Fruit fly (Drosophila melanogaster): ENCODE measurements around the gene CG5611.

The CG5611 gene

DNA sequence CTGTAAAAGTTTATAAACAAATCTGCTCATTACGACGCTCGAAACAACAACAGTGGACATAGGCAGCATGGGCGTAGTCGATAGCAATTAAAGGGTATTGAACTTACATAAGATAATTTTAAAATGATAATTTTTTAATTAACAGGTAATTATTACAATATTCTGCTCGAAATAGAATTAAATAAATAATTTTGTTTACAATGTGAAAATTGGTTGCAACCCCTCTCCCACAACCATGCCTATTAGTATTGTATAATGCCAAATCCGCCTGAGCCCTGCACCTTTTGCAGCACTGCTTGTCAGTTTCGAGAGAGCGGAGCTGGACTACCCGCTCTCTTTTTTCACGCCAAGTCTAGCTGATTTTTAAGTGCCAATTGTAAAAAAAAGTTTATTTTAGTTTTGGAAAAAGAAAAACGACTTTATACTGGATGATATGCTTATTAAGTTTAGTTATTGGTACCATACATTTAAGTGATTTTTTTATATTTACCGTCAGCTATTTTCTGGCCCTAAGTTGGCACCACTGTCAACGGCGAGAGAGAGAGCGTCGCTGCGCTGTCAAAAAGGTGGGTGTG, at the start of gene CG5611, which contains the start of gene Mtl:
CG5611 (minus strand) TSS at position 51 of the 575 bp plus-strand sequence.
Mtl (plus strand) TSS at position 403 of the 575 bp plus-strand sequence.
- TF ChIP-seq CTCF (optimal IDR thresholded peaks at IDR 0.05) = no peak
- no peak for TF ChIP-seq CG8478 (optimal IDR thresholded peaks at IDR 0.05)

DNA sequence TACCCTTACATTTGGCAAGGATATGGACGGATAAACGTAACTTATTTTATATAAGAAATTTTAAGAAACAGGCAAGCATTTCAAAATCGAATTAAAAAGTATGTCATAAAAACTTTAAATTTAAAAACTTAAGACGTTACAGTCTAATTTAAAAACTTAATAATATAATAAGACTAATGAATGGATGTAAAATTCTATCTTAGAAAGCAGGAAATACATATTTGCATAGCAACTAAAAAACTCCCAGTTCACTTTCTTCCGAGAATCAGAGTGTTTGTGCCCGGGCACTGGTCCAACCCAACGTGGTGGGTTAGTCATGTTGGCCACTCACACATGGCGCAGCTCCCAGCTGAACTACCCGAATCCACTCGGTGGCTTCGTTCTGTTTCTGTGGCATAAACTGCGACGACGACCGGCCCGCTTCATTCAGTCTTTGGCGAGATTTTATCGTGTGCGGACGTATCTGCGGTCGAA, 49.7 kb upstream of the CG5611 start, which contains the start of gene CG12880:
CG12880 (plus strand) TSS at position 424 of the 474 bp plus-strand sequence.
- no peak for TF ChIP-seq CTCF (optimal IDR thresholded peaks at IDR 0.05)
- TF ChIP-seq CG8478 (optimal IDR thresholded peaks at IDR 0.05) = no peak

DNA sequence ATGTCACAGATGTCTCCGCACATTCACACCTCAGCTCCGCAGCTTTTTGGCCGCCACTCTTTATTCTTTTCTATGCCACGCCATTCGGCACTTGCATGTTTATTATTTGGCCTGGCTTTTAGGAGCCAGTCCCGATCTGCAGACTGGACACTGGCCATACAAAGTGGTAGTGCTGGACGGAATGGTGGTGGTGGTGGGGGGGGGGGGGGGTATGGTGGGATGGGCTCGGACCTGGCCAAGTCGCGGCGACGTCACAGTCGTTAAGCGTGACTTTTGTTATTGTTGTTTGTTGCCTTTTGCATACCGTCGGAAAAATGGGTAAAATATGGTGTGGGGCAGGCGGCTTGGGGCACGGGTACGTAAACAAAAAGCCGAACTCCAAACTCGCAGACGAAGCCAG, 49.2 kb upstream of the CG5611 start:
- no peak for TF ChIP-seq CG8478 (optimal IDR thresholded peaks at IDR 0.05)
- TF ChIP-seq CTCF (optimal IDR thresholded peaks at IDR 0.05) = no peak

DNA sequence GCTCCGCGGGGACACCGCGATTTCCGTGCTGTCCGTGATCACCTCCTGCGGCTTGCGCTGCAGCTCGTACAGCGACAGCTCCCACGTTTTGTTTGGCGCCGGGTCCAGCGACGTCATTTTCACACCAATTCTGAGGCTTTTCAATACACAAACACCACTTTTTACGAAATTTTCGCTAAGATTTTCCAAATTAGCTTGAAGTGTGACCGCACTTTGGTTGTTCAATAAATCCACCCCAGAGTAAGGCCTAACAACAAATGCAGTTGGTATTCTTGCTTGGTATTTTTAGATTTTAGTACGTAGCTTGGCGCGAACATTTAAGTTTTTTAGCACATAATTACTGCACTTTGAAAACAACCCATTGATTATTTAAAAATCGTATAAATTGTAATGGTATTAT, 45.9 kb upstream of the CG5611 start, which contains the start of gene Sce:
Sce (minus strand) TSS at position 231 of the 400 bp plus-strand sequence.
- no peak for TF ChIP-seq CG8478 (optimal IDR thresholded peaks at IDR 0.05)
- TF ChIP-seq CTCF (optimal IDR thresholded peaks at IDR 0.05) = no peak

DNA sequence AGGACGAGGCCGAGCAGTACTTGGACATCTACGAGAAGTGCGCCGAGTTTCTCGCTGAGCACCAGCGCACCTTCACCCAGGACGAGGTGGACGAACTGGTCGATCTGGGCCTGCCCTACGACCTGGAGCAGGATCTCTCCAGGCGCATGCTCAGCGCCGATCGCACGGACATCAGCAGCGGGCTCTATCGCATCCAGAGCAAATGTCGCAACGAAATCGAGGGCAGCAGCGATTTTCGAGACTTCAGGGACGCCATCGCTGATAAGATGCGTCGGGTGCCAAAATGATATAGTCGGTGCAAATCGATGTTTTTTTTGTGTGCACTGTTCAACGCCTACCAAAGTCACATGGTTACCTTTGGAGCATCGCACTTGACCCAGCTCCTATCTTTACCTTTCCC, 43.8 kb upstream of the CG5611 start:
- TF ChIP-seq CTCF (optimal IDR thresholded peaks at IDR 0.05) = no peak
- TF ChIP-seq CG8478 (optimal IDR thresholded peaks at IDR 0.05) = no peak

DNA sequence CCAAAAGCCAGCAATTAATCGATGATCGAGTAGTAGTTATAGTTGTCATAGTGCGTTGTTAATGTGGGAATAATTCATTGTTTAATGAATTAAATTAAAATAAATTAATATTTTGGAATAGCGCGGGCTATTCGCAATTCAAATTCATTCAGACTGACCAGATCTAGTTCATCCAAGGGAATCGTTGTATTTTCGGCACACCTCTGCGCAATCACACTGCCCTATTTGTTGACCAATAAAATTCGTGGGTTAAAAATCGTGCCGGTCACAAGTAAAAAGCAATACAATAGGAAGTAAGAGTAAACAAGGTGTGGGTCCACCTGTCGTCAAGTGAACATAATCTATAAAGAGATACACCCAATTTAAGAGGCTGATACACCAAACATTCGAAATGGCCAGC, 43.2 kb upstream of the CG5611 start, which contains the start of gene CG12883:
CG12883 (plus strand) TSS at position 273 of the 400 bp plus-strand sequence.
- TF ChIP-seq CTCF (optimal IDR thresholded peaks at IDR 0.05) (no peak), CG8478 (optimal IDR thresholded peaks at IDR 0.05) (no peak)

DNA sequence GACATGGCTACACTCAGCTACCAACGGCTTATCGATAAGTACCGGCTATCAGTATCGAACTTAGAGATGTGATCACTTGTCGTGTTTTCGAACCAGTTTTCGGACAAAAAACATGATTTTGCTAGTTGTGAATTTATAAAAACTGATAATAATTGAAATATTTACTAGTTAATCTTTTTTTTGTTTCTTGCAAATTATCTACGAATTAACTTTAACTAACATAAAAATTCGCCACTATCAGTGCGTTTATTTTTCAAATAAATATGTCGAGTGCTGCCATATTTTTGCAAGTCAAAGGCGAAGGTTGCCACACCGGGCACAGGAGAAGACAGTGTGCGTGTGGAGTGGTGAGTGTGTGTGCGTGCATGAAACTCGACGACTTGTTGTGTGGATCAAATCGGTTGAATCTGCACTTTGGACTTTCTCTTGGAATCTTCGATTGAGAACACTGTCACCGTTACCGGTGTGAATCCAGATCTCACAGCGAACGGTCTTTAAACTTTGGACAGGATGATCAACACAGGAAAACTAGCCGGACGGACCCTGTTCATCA, 41.4 kb upstream of the CG5611 start, which contains the start of gene Hsdl2:
Hsdl2 (plus strand) TSS at position 349 of the 553 bp plus-strand sequence.
- TF ChIP-seq CG8478 (optimal IDR thresholded peaks at IDR 0.05) (no peak), CTCF (optimal IDR thresholded peaks at IDR 0.05) (peak in 1 of 2 experiments; percentile 18)

DNA sequence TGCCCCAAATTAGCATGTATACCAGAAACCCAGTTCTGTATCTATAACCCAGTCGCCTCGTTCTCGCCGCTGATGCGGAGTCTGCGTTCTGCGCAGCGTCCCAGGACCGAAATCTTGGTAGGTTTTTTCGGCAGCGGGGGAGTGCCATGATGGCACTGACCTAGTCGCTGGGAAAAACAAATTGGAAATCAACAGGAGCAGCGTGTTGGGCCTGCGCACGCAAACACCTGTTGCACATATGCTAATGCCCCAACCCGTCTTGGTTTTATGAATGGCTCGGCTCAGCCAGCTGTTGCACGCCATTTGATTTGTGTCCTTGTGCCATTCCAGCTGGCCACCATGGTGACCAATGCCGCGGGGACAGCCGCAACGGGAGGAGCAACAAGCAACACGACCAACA, 27.0 kb upstream of the CG5611 start:
- TF ChIP-seq CG8478 (optimal IDR thresholded peaks at IDR 0.05) = no peak
- TF ChIP-seq CTCF (optimal IDR thresholded peaks at IDR 0.05) = no peak

DNA sequence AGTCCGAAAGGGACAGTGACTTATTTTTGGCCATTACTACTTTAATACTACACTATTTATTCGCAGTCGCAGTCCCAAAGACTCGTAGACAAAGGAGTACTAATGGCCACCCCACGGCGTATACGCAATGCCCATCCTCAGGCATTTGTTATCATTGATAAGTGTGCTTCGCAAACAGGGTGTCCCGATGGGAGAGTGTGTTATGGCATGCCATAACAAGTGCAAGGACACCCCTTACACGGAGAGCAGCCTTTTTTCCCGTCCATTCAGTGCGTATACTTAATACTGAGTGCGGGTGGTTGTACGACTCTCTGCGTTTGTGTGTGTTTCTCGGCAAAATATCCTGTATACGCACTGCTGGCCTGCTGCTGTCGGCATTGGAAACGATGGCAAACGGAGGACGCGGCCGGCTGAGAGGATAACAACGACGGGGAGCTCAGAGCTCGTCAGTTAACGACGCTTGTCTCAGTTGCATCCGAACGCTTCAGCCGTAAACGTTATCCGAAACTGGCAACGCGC, 26.2 kb upstream of the CG5611 start, which contains the start of gene unc80:
unc80 (plus strand) TSS at position 469 of the 519 bp plus-strand sequence.
- TF ChIP-seq CTCF (optimal IDR thresholded peaks at IDR 0.05) (no peak), CG8478 (optimal IDR thresholded peaks at IDR 0.05) (no peak)

DNA sequence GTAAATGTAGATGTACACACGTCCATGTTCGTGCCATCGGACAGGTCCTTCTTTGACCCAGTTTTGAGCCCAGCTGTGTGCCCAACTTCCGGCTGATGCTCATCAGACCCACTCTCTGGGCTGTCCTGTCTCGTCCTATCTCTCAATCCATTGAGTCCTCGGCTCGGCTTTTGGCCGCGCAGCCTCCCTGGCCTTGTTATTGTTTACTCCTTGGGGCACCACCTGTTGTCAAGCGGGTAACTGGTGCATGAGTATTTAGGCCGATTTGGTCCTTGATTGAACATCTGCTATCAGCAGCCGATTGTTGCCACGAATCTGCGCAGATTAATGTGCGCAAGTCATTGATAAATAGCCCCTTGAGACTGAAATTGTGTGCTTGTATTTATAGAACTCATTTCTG, 25.5 kb upstream of the CG5611 start:
- TF ChIP-seq CTCF (optimal IDR thresholded peaks at IDR 0.05) = no peak
- TF ChIP-seq CG8478 (optimal IDR thresholded peaks at IDR 0.05) = no peak

DNA sequence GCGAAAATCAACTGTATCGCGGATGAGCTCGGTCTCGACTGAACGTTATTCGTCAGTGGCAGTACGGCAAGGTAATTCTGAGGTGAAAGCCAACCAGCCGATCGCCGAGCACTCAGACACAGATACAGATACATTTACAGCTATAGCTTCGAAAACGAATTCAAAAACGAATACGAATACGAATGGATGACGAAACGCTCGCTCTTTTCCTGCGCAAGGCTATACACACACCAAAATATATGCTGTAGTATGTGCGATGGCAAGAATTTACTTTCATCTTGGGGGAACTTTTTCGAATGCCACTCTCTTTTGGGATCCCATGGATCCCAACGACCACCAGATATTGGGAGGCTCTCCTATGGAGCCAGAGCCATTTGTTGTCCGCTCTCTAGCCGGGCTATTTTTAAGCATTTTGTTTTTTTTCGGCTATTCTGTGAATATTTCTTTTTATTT, 24.3 kb upstream of the CG5611 start, which contains the start of gene Mlc1:
Mlc1 (minus strand) TSS at position 51 of the 453 bp plus-strand sequence.
- TF ChIP-seq CG8478 (optimal IDR thresholded peaks at IDR 0.05) = no peak
- no peak for TF ChIP-seq CTCF (optimal IDR thresholded peaks at IDR 0.05)

DNA sequence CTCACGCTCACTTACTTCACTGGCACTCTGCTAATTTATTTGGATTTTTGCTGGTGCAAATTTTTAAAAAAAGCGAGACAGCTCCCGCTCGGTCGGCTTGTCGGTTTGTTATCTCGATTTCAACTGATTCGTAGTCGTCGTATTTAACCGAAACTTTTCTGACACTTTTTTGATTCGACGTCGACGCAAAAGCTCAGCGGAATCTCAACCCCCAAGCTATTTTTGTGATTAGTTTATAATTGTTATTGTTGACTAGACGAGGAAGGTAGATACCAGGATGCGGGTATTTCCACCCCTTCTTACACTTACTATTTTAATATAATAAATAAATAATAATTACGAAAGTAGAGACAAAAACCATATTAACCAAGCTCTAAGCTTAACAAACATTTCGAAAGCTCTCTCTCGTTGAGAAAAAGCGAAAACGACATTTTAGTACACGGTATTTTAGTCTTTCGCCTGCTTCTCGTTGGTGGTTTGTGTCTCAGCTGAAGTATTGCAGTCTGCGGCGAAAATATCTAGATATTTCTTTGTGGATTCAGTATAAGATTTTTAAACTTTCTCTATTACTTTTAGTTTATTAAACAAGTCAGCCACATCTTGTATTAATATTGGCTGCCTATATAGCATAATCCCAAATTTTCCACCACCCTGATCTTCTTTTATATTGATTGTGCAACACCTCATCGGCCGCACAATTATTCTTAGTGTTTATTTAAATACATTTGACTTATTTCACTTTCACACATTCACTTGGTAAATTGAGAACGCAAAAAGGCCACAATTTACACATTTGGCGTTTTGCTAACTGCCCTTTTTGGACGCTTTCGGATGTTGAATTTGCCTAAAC, 21.1 kb upstream of the CG5611 start, which contains the start of gene tau:
tau (minus strand) TSS at position 311 of the 850 bp plus-strand sequence.
- TF ChIP-seq CTCF (optimal IDR thresholded peaks at IDR 0.05) = no peak
- TF ChIP-seq CG8478 (optimal IDR thresholded peaks at IDR 0.05) = no peak

DNA sequence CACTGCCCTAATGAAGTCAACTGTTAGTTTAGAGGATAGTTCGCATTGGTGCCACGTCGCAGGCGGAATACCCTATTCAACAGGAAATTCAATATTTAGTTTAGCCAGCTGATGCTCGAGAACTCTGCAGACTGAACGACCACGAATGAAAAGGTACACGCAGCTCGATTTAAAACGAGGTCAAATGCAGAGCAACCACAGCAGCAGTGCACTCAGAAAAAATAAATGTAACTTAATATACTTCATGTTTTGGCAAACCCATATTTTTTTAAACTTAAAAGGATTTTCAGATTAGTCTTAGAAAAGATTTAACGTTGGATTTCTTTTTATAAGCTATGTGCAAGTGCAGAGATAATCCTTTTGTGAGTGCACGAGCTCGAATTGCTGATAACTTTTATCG, 19.2 kb upstream of the CG5611 start:
- TF ChIP-seq CG8478 (optimal IDR thresholded peaks at IDR 0.05) = no peak
- no peak for TF ChIP-seq CTCF (optimal IDR thresholded peaks at IDR 0.05)

DNA sequence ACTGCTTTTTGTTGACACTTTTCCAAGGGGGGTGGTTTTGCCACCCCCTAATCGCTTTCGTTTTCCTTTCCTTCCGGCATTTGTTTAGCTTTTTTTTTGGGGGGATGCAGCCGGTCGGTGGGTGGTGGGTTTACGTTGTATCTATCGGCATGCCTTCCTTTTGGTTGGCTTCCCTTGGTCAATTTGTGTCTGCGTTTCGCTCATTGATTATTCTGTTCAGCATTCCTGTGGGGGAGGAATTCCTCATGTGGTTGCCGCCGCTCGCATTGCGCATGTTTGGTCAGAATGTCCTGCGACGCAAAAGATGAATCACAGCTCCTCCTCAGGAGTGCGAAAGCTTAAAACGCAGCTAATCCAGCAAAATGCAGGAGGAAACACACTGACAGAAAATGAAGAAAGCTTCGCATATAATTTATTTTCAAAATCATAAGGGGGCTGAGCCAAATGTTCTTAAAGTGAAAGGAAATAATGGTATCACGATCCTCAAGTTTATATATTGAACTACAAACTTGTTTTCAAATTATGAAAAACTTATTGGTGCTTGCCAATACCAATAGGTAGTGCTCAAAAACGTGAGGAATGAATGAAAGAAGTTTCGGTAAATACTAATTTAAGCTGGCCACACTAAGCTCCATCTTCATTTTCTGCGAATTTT, 16.4 kb upstream of the CG5611 start, which contains the start of gene RpS10a:
RpS10a (plus strand) TSS at position 605 of the 655 bp plus-strand sequence.
- TF ChIP-seq CG8478 (optimal IDR thresholded peaks at IDR 0.05) (no peak), CTCF (optimal IDR thresholded peaks at IDR 0.05) (no peak)

Data from S2 (cell line).